Worm (Caenorhabditis elegans): ENCODE results near the gene Y57G11B.6.

ce11 chrIV:14561677-14562076 is 7.0 kb upstream of the Y57G11B.6 start:
- TF ChIP-seq blmp-1 (tag; optimal IDR thresholded peaks at IDR 0.05): no peak
- TF ChIP-seq hlh-1 (tag; optimal IDR thresholded peaks at IDR 0.05): no peak
- TF ChIP-seq nhr-12 (tag; optimal IDR thresholded peaks at IDR 0.05): no peak
- no peak for TF ChIP-seq snpc-4 (tag; optimal IDR thresholded peaks at IDR 0.05)
- no peak for TF ChIP-seq nhr-237 (tag; optimal IDR thresholded peaks at IDR 0.05)
- no peak for TF ChIP-seq elt-1 (tag; optimal IDR thresholded peaks at IDR 0.05; ENCODE audit: borderline replicate concordance, insufficient read depth)
- TF ChIP-seq nhr-76 (tag; optimal IDR thresholded peaks at IDR 0.05): no peak
- no peak for TF ChIP-seq mep-1 (tag; optimal IDR thresholded peaks at IDR 0.05)
- no peak for TF ChIP-seq elt-3 (tag; optimal IDR thresholded peaks at IDR 0.05)
- TF ChIP-seq lin-32 (GFP tag; optimal IDR thresholded peaks at IDR 0.05): no peak
- TF ChIP-seq mls-2 (tag; optimal IDR thresholded peaks at IDR 0.05): no peak
- TF ChIP-seq ceh-43 (GFP tag; optimal IDR thresholded peaks at IDR 0.05): no peak
- no peak for TF ChIP-seq ceh-39 (tag; optimal IDR thresholded peaks at IDR 0.05)
